Worm (Caenorhabditis elegans) whole organism, early embryonic: Measurements from ENCODE around the gene polk-1.

Experiments
- ets-7 ChIP-seq: sonication (generic microtip); optimal IDR thresholded peaks from 2 replicates; lab custom pipeline; 2016; ENCODE audit warnings: missing genotype, missing genetic modification characterization, missing compliant biosample characterization
- flt-1 ChIP-seq: fragments of 200-800 bp; sonication (Bioruptor generic); IDR thresholded peaks from 2 replicates; pipeline ENCODE4 v1.3.6; 2022; ENCODE audit warnings: missing genetic modification characterization, missing compliant biosample characterization
- sea-1 ChIP-seq: fragments of 200-800 bp; sonication (Bioruptor generic); conservative IDR thresholded peaks from 2 replicates; pipeline ENCODE4 v1.3.6; 2022; ENCODE audit warnings: missing genetic modification characterization, missing compliant biosample characterization
- tbx-11 ChIP-seq: fragments of 200-800 bp; sonication (Bioruptor generic); IDR thresholded peaks from 2 replicates; pipeline ENCODE4 v1.3.6; 2022; ENCODE audit warnings: missing genetic modification characterization, missing compliant biosample characterization
- tbx-37 ChIP-seq: fragments of 200-800 bp; sonication (Bioruptor generic); conservative IDR thresholded peaks from 2 replicates; pipeline ENCODE4 v1.3.6; 2022; ENCODE audit warnings: missing genetic modification reagents, missing genetic modification characterization, missing compliant biosample characterization

The polk-1 gene

DNA sequence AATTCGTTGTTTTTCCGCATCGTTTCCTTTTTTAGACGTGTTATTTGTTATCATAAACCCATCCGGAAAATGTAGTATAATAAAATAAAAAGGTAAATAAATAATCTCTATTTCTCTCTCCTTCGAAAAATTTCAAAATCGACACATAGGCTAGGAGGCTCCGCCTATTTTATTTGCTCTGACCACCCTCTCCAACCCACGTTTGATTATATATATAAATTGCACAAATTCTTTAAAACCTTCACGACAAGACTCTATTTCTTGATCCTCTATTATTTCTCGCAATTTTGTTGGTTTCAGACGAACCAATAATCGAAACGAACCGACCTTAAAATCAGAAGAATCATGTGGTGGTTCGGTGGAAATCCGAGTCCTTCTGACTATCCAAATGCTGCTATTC lies 47.6 kb downstream of the polk-1 start, which contains the start of gene doxa-1:
doxa-1 (plus strand) TSS at position 301 of the 400 bp plus-strand sequence.
- no peak for TF ChIP-seq tbx-37 (GFP tag; lab: Robert Waterston, UW)

DNA sequence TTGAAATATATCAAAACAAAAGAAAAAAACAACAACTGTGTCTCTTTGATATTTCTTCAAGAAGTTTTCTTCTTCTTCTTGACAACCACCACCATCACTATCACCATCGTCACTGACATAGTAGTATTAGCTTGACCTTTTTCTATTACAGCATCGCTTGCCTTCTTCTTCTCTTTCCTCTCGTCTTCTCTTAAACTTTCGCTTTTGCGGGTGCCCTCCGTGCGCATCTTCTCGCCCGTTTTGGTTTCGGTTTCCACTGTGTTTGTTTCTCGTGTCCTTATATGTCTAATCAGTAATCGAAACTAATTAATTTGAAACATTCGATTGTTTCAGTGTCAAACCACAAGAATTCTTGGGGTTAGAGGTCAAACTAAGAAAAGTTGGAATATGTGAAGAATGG lies 49.0 kb downstream of the polk-1 start:
- no peak for TF ChIP-seq flt-1 (GFP tag; lab: Robert Waterston, UW)

DNA sequence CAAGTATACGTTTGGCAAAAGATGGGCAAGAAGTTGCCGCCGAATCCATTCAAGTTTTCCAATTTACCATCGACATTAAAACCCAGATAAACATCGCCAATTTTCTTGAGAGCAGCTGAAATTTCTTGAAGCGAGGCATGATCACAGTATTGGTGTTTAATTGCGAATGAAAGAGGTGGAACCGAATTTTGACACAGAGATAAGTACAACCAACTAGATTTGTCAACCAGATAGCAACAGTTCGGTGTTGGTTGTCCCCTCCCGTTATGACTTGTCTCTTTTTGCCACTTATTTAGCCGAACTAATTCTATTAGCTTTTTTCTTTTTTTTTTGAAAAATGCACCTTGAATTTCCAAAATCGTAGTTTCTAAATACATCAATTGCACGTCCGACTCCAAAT lies 50.0 kb downstream of the polk-1 start:
- TF ChIP-seq ets-7 (tag; lab: Kevin White, UChicago) = no peak

DNA sequence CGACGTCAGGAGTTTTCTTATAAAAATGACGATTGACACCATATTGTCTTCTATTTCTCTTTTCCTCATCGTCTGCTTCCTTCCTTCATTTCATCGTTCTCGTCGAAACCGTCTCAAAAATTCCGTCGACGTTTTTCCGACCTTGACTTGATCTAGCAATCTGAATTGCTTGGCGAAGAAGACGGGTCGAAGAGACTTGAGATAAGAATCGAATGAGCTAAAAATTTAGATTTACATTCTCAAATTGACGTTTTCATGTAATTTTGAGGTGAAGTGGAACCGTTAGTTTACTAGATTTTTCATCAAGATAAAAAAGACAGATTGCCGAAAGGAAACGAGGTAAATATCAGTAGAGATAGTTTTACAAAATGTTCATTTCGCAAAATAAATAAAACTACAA lies 50.9 kb downstream of the polk-1 start:
- no peak for TF ChIP-seq tbx-11 (GFP tag; lab: Robert Waterston, UW)
- TF ChIP-seq sea-1 (GFP tag; lab: Robert Waterston, UW) = no peak
